Fruit fly (Drosophila melanogaster) Kc167 (cell line): ENCODE data around the gene Agpat4.

Experiments
- Myc ChIP-seq: fragments of >200 bp; optimal IDR thresholded peaks from 2 replicates; lab custom pipeline; 2017; ENCODE audit warnings: missing external identifiers
- Sin3A ChIP-seq: fragments of >200 bp; optimal IDR thresholded peaks from 2 replicates; lab custom pipeline; 2018; ENCODE audit warnings: missing external identifiers
- h ChIP-seq: fragments of >200 bp; optimal IDR thresholded peaks from 3 replicates; lab custom pipeline; 2018; ENCODE audit warnings: missing external identifiers
- insv ChIP-seq: fragments of >200 bp; optimal IDR thresholded peaks from 3 replicates; lab custom pipeline; 2018; ENCODE audit warnings: missing external identifiers
- psq ChIP-seq: fragments of >200 bp; optimal IDR thresholded peaks from 2 replicates; lab custom pipeline; 2017; ENCODE audit warnings: missing external identifiers
- ttk ChIP-seq: sonication (Bioruptor generic); optimal IDR thresholded peaks from 2 replicates; lab custom pipeline; 2017; ENCODE audit warnings: missing external identifiers

DNA sequence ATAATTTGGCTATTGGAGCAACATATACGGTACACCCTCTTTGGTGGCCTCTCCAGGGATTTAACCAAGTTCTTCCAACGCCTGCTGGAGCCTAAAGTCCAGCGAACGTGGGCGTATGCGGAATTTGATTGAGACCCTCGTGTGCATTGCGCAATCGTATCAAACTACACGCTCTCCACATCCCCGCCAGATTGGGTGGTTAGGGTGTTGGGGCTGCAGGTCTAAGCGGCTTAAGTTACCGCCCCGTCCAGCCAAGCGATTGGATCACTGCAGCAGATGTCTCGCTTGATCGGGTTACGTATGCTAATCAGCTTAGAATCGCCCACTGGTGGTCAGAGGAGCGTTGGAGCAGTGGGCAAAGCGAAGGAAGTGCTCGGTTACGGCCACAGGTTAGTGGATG lies 50.6 kb downstream of the Agpat4 start, which contains the start of gene CG33060:
- TF ChIP-seq h (lab: Kevin White, UChicago) (no peak), insv (lab: Kevin White, UChicago) (no peak), psq (no peak), Myc (lab: Kevin White, UChicago) (no peak), Sin3A (no peak), ttk (no peak)
